Fruit fly (Drosophila melanogaster) whole organism, embryonic: ENCODE results near the gene CG43800.
A peak's percentile ranks its signal among the peaks of the same experiment; 100 is the strongest.

Experiments used
- ATbp ChIP-seq: fragments of 200-800 bp; sonication (Bioruptor generic); optimal IDR thresholded peaks from 2 replicates; lab custom pipeline; 2017; ENCODE audit warnings: missing biosample characterization, mild to moderate bottlenecking, missing genetic modification characterization, missing genetic modification reagents
- CG10366 ChIP-seq: fragments of 200-800 bp; sonication (Bioruptor generic); IDR thresholded peaks from 2 replicates; pipeline ENCODE4 v1.3.6; 2022; ENCODE audit warnings: missing biosample characterization, missing genetic modification characterization
- CG10543 ChIP-seq: fragments of 200-800 bp; sonication (Bioruptor generic); optimal IDR thresholded peaks from 3 replicates; lab custom pipeline; 2017; ENCODE audit warnings: missing biosample characterization, mild to moderate bottlenecking, missing genetic modification characterization, moderate library complexity
- CG10654 ChIP-seq: fragments of 200-800 bp; sonication (Bioruptor generic); optimal IDR thresholded peaks from 2 replicates; lab custom pipeline; 2016; ENCODE audit warnings: missing biosample characterization, missing genetic modification characterization
- CG10959 ChIP-seq: fragments of 200-800 bp; sonication (Bioruptor generic); IDR thresholded peaks from 2 replicates; pipeline ENCODE4 v1.3.6; 2022; ENCODE audit warnings: missing biosample characterization, missing genetic modification characterization
- CG14014 ChIP-seq: fragments of 200-800 bp; sonication (Bioruptor generic); IDR thresholded peaks from 2 replicates; pipeline ENCODE4 v1.3.6; 2022; ENCODE audit warnings: missing biosample characterization, missing genetic modification characterization
- CG14667 ChIP-seq: fragments of 200-800 bp; sonication (Bioruptor generic); IDR thresholded peaks from 2 replicates; pipeline ENCODE4 v1.3.6; 2022; ENCODE audit warnings: missing biosample characterization, missing genetic modification characterization
- CG17359 ChIP-seq: fragments of 200-800 bp; sonication (Bioruptor generic); optimal IDR thresholded peaks from 3 replicates; lab custom pipeline; 2018; ENCODE audit warnings: missing biosample characterization, mild to moderate bottlenecking, missing genetic modification characterization, moderate library complexity
- CG2129 ChIP-seq: fragments of 200-800 bp; sonication (Bioruptor generic); IDR thresholded peaks from 2 replicates; pipeline ENCODE4 v1.3.6; 2022; ENCODE audit warnings: missing biosample characterization, missing genetic modification characterization; ENCODE audit not compliant: partially characterized antibody
- CG3163 ChIP-seq: fragments of 200-800 bp; sonication (Bioruptor generic); optimal IDR thresholded peaks from 3 replicates; lab custom pipeline; 2016; ENCODE audit warnings: missing biosample characterization, missing genetic modification characterization
- CG4424 ChIP-seq: fragments of 200-800 bp; sonication (Bioruptor generic); optimal IDR thresholded peaks from 3 replicates; lab custom pipeline; 2016; ENCODE audit warnings: missing biosample characterization, missing genetic modification characterization
- CG7786 ChIP-seq: fragments of 200-800 bp; sonication (Bioruptor generic); optimal IDR thresholded peaks from 2 replicates; lab custom pipeline; 2016; ENCODE audit warnings: missing biosample characterization, missing genetic modification characterization
- CG7839 ChIP-seq: fragments of 200-800 bp; sonication (Bioruptor generic); optimal IDR thresholded peaks from 3 replicates; lab custom pipeline; 2018; ENCODE audit warnings: missing biosample characterization, mild to moderate bottlenecking, missing genetic modification characterization, moderate library complexity
- CG9727 ChIP-seq: fragments of 200-800 bp; sonication (Bioruptor generic); optimal IDR thresholded peaks from 3 replicates; lab custom pipeline; 2017; ENCODE audit warnings: missing biosample characterization, mild to moderate bottlenecking, missing genetic modification characterization
- D ChIP-seq, 2 experiments: fragments of 200-800 bp in 1 of 2; fragments of >200 bp in 1 of 2; sonication (Bioruptor generic) in 1 of 2; optimal IDR thresholded peaks; 2 replicates in 1 of 2; 3 replicates in 1 of 2; lab custom pipeline; 2017; ENCODE audit warnings: mild to moderate bottlenecking in 1 of 2, missing biosample characterization in 1 of 2, missing genetic modification characterization in 1 of 2, missing genetic modification reagents in 1 of 2
- Dp ChIP-seq: fragments of 200-800 bp; sonication (Bioruptor generic); optimal IDR thresholded peaks from 2 replicates; lab custom pipeline; 2018; ENCODE audit warnings: missing biosample characterization, mild to moderate bottlenecking, missing genetic modification characterization, moderate library complexity
- ERR ChIP-seq: fragments of 200-800 bp; sonication (Bioruptor generic); optimal IDR thresholded peaks from 2 replicates; lab custom pipeline; 2016; ENCODE audit warnings: missing biosample characterization, missing genetic modification characterization
- Eip74EF ChIP-seq, 2 experiments: fragments of 200-800 bp in 1 of 2; fragments of >200 bp in 1 of 2; sonication (Bioruptor generic) in 1 of 2; optimal IDR thresholded peaks; 2 replicates each; lab custom pipeline; 2017 to 2019; ENCODE audit warnings: missing biosample characterization in 2 of 2, missing genetic modification characterization in 2 of 2, mild to moderate bottlenecking in 1 of 2, moderate library complexity in 1 of 2
- Elba2 ChIP-seq: fragments of 200-800 bp; sonication (Bioruptor generic); optimal IDR thresholded peaks from 3 replicates; lab custom pipeline; 2016; ENCODE audit warnings: missing biosample characterization, missing genetic modification characterization
- GATAe ChIP-seq: fragments of 200-800 bp; sonication (Bioruptor generic); conservative IDR thresholded peaks from 2 replicates; pipeline ENCODE4 v1.3.6; 2022; ENCODE audit warnings: missing biosample characterization, missing genetic modification characterization
- HHEX ChIP-seq: fragments of 200-800 bp; sonication (Bioruptor generic); optimal IDR thresholded peaks from 3 replicates; lab custom pipeline; 2017; ENCODE audit warnings: missing biosample characterization, mild to moderate bottlenecking, missing genetic modification characterization, missing genetic modification reagents
- Lpt ChIP-seq: fragments of >200 bp; optimal IDR thresholded peaks from 2 replicates; lab custom pipeline; 2018; ENCODE audit warnings: missing biosample characterization, missing genetic modification characterization
- MTF-1 ChIP-seq: fragments of 200-800 bp; sonication (Bioruptor generic); optimal IDR thresholded peaks from 2 replicates; lab custom pipeline; 2018; ENCODE audit warnings: missing biosample characterization, mild to moderate bottlenecking, missing genetic modification characterization, borderline replicate concordance
- Myb ChIP-seq: fragments of 200-800 bp; sonication (Bioruptor generic); optimal IDR thresholded peaks from 2 replicates; lab custom pipeline; 2016; ENCODE audit warnings: missing biosample characterization, missing genetic modification characterization
- NK7.1 ChIP-seq: fragments of 200-800 bp; sonication (Bioruptor generic); optimal IDR thresholded peaks from 3 replicates; lab custom pipeline; 2016; ENCODE audit warnings: missing biosample characterization, missing genetic modification characterization
- NfI ChIP-seq: fragments of 200-800 bp; sonication (Bioruptor generic); optimal IDR thresholded peaks from 3 replicates; lab custom pipeline; 2018; ENCODE audit warnings: missing biosample characterization, mild to moderate bottlenecking, missing genetic modification characterization, moderate library complexity
- Six4 ChIP-seq: fragments of 200-800 bp; sonication (Bioruptor generic); optimal IDR thresholded peaks from 2 replicates; lab custom pipeline; 2016; ENCODE audit warnings: missing biosample characterization, missing genetic modification characterization
- Sox100B ChIP-seq: fragments of 200-800 bp; sonication (Bioruptor generic); optimal IDR thresholded peaks from 3 replicates; lab custom pipeline; 2018; ENCODE audit warnings: missing biosample characterization, mild to moderate bottlenecking, missing genetic modification characterization
- aop ChIP-seq: fragments of 200-800 bp; sonication (Bioruptor generic); IDR thresholded peaks from 2 replicates; pipeline ENCODE4 v1.3.6; 2022; ENCODE audit warnings: missing biosample characterization, missing genetic modification characterization
- ap ChIP-seq: fragments of 200-800 bp; sonication (Bioruptor generic); IDR thresholded peaks from 2 replicates; pipeline ENCODE4 v1.3.6; 2022; ENCODE audit warnings: missing biosample characterization, missing genetic modification characterization
- az2 ChIP-seq: fragments of 200-800 bp; sonication (Bioruptor generic); optimal IDR thresholded peaks from 3 replicates; lab custom pipeline; 2016; ENCODE audit warnings: missing biosample characterization, missing genetic modification characterization
- corto ChIP-seq: fragments of 200-800 bp; sonication (Bioruptor generic); optimal IDR thresholded peaks from 2 replicates; lab custom pipeline; 2016; ENCODE audit warnings: missing biosample characterization, mild to moderate bottlenecking, missing genetic modification characterization, moderate library complexity
- en ChIP-seq: fragments of 200-800 bp; sonication (Bioruptor generic); optimal IDR thresholded peaks from 2 replicates; lab custom pipeline; 2016; ENCODE audit warnings: missing biosample characterization, missing genetic modification characterization
- esg ChIP-seq: fragments of 200-800 bp; sonication (Bioruptor generic); conservative IDR thresholded peaks from 2 replicates; pipeline ENCODE4 v1.3.6; 2022; ENCODE audit warnings: missing biosample characterization, missing genetic modification characterization
- exex ChIP-seq: fragments of 200-800 bp; sonication (Bioruptor generic); optimal IDR thresholded peaks from 4 replicates; lab custom pipeline; 2018; ENCODE audit warnings: missing biosample characterization, mild to moderate bottlenecking, missing genetic modification characterization, moderate library complexity
- ftz-f1 ChIP-seq: fragments of 200-800 bp; sonication (Bioruptor generic); optimal IDR thresholded peaks from 2 replicates; lab custom pipeline; 2016; ENCODE audit warnings: missing biosample characterization, missing genetic modification characterization
- gcm2 ChIP-seq: fragments of 200-800 bp; sonication (Bioruptor generic); optimal IDR thresholded peaks from 2 replicates; lab custom pipeline; 2016; ENCODE audit warnings: missing biosample characterization, missing genetic modification characterization
- grau ChIP-seq: fragments of 200-800 bp; optimal IDR thresholded peaks from 3 replicates; lab custom pipeline; 2019; ENCODE audit warnings: missing biosample characterization, mild to moderate bottlenecking, missing genetic modification characterization, moderate library complexity
- hbn ChIP-seq: fragments of 200-800 bp; sonication (Bioruptor generic); IDR thresholded peaks from 2 replicates; pipeline ENCODE4 v1.3.6; 2022; ENCODE audit warnings: missing biosample characterization, missing genetic modification characterization; ENCODE audit not compliant: partially characterized antibody
- hkb ChIP-seq, 2 experiments: fragments of 200-800 bp in 1 of 2; fragments of >200 bp in 1 of 2; sonication (Bioruptor generic) in 1 of 2; IDR thresholded peaks in 1 of 2; optimal IDR thresholded peaks in 1 of 2; 2 replicates each; pipeline versions ENCODE4 v1.3.6 to Lab custom; 2017 to 2022; ENCODE audit warnings: missing biosample characterization in 1 of 2, missing genetic modification characterization in 1 of 2
- jigr1 ChIP-seq: fragments of 200-800 bp; sonication (Bioruptor generic); IDR thresholded peaks from 3 replicates; pipeline ENCODE4 v1.3.6; 2022; ENCODE audit warnings: missing biosample characterization, missing genetic modification characterization
- nau ChIP-seq: fragments of 200-800 bp; sonication (Bioruptor generic); optimal IDR thresholded peaks from 3 replicates; lab custom pipeline; 2017; ENCODE audit warnings: missing biosample characterization, mild to moderate bottlenecking, missing genetic modification characterization, missing genetic modification reagents
- phol ChIP-seq: fragments of 200-800 bp; sonication (Bioruptor generic); optimal IDR thresholded peaks from 3 replicates; lab custom pipeline; 2018; ENCODE audit warnings: missing biosample characterization, mild to moderate bottlenecking, missing genetic modification characterization, moderate library complexity
- psq ChIP-seq: fragments of 200-800 bp; sonication (Bioruptor generic); optimal IDR thresholded peaks from 2 replicates; lab custom pipeline; 2017; ENCODE audit warnings: missing biosample characterization, missing genetic modification characterization
- ro ChIP-seq: fragments of 200-800 bp; sonication (Bioruptor generic); IDR thresholded peaks from 2 replicates; pipeline ENCODE4 v1.3.6; 2022; ENCODE audit warnings: missing biosample characterization, missing genetic modification characterization
- sd ChIP-seq: fragments of 200-800 bp; sonication (Bioruptor generic); optimal IDR thresholded peaks from 3 replicates; lab custom pipeline; 2018; ENCODE audit warnings: missing biosample characterization, mild to moderate bottlenecking, missing genetic modification characterization, moderate library complexity
- sob ChIP-seq: fragments of 200-800 bp; sonication (Bioruptor generic); IDR thresholded peaks from 2 replicates; pipeline ENCODE4 v1.3.6; 2022; ENCODE audit warnings: missing biosample characterization, missing genetic modification characterization
- tap ChIP-seq: fragments of 200-800 bp; optimal IDR thresholded peaks from 3 replicates; lab custom pipeline; 2019; ENCODE audit warnings: missing biosample characterization, mild to moderate bottlenecking, missing genetic modification characterization, moderate library complexity
- usp ChIP-seq: fragments of >200 bp; optimal IDR thresholded peaks from 2 replicates; lab custom pipeline; 2017; ENCODE audit warnings: missing biosample characterization, missing genetic modification characterization
- wor ChIP-seq: fragments of 200-800 bp; sonication (Bioruptor generic); IDR thresholded peaks from 2 replicates; pipeline ENCODE4 v1.3.6; 2022; ENCODE audit warnings: missing biosample characterization, missing genetic modification characterization

CG43800 gene

DNA sequence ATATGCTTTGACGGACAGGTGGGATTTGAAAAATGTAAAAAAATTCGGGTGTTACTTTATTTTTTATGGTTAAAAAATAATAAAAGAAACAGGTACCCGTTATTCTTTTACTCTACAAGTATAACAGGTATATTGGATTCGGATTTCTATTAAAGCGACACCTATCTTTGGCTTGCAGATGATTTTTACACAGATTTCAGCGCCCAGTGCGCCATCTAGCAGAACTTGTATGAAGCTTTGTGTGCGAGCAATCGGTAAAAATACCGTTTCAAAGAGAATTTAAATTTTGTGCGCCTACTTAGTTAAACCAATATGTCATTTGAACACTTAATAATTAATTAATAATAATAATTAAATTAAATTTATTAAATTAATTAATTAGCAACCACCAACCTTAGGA is 25.5 kb upstream of the CG43800 start (continued):
- TF ChIP-seq sob (peak; percentile 50; the same call in 1 of the 2 replicates), ERR (no peak), hbn (no peak), GATAe (GFP tag; lab: Robert Waterston, UW) (no peak), ftz-f1 (GFP tag; lab: Kevin White, UChicago) (no peak), HHEX (GFP tag; lab: Kevin White, UChicago) (peak; percentile 34), CG14667 (GFP tag; lab: Robert Waterston, UW) (no peak), NfI (GFP tag; lab: Kevin White, UChicago) (peak; percentile 71), az2 (GFP tag; lab: Kevin White, UChicago) (peak; percentile 64), Myb (GFP tag; lab: Kevin White, UChicago) (peak; percentile 36), CG9727 (GFP tag; lab: Kevin White, UChicago) (no peak), Eip74EF (GFP tag; optimal IDR thresholded peaks at IDR 0.05; lab: Kevin White, UChicago) (no peak), psq (no peak), CG17359 (tag; lab: Kevin White, UChicago) (peak; percentile 45), MTF-1 (GFP tag; lab: Kevin White, UChicago) (no peak), CG2129 (GFP tag; lab: Robert Waterston, UW) (no peak), CG10366 (peak; percentile 55), CG7839 (tag; lab: Kevin White, UChicago) (peak; percentile 67), CG3163 (GFP tag; lab: Kevin White, UChicago) (peak; percentile 9), Elba2 (GFP tag; lab: Kevin White, UChicago) (no peak), aop (GFP tag; lab: Robert Waterston, UW) (no peak), phol (peak; percentile 46), CG10654 (peak; percentile 30), tap (tag; lab: Kevin White, UChicago) (no peak), wor (no peak; the same call in 1 of the 2 replicates), D (optimal IDR thresholded peaks at IDR 0.05; lab: Kevin White, UChicago) (no peak), D (GFP tag; optimal IDR thresholded peaks at IDR 0.05; lab: Kevin White, UChicago) (no peak), Dp (GFP tag; lab: Kevin White, UChicago) (peak; percentile 82), jigr1 (GFP tag; lab: Robert Waterston, UW) (no peak), nau (GFP tag; lab: Kevin White, UChicago) (no peak), esg (GFP tag; lab: Robert Waterston, UW) (no peak), Sox100B (GFP tag; lab: Kevin White, UChicago) (no peak), grau (tag; lab: Kevin White, UChicago) (peak; percentile 68), ATbp (peak; percentile 13), en (no peak), Six4 (GFP tag; lab: Kevin White, UChicago) (peak; percentile 10), gcm2 (GFP tag; lab: Kevin White, UChicago) (no peak), CG7786 (GFP tag; lab: Kevin White, UChicago) (peak; percentile 1), ap (GFP tag; lab: Robert Waterston, UW) (no peak), sd (tag; lab: Kevin White, UChicago) (no peak), hkb (optimal IDR thresholded peaks at IDR 0.05; lab: Kevin White, UChicago) (no peak), hkb (GFP tag; IDR thresholded peaks at IDR 0.05; lab: Robert Waterston, UW) (no peak), NK7.1 (GFP tag; lab: Kevin White, UChicago) (no peak), CG10543 (GFP tag; lab: Kevin White, UChicago) (no peak), exex (tag; lab: Kevin White, UChicago) (no peak), Lpt (GFP tag; lab: Kevin White, UChicago) (no peak), CG4424 (GFP tag; lab: Kevin White, UChicago) (peak; percentile 54), ro (no peak), CG10959 (GFP tag; lab: Robert Waterston, UW) (no peak), usp (no peak), CG14014 (GFP tag; lab: Robert Waterston, UW) (peak; percentile 57; the same call in 1 of the 2 replicates), corto (GFP tag; lab: Kevin White, UChicago) (no peak)
